Worm (Caenorhabditis elegans): ENCODE measurements around the gene str-3.

DNA sequence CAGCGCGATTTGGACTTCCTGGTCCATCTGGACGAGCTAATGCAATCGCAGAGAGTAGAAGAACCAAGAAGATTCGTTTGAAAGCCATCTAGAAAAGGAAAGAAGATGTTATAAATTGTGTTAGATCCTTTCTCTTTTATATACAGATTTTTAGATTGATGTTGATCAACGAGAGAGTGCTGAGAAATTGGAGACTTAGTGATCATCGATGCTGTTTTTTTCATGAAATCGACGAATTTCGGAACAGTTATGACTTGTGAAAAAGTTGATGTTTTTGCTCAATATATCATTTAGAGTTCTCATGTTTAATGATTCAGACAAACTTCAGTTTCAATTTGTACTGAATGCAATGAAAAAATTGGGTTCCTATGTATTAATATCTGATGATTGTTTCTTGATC, 2.4 kb upstream of the str-3 start, which contains the start of gene srlf-17:
- no peak for TF ChIP-seq W03F9.2 (tag; optimal IDR thresholded peaks at IDR 0.05)
- TF ChIP-seq him-1 (tag; optimal IDR thresholded peaks at IDR 0.05): no peak
